Worm (Caenorhabditis elegans) whole organism, midembryonic: ENCODE results near the gene ZK105.5.

Experiments used
- T22C8.4 ChIP-seq: fragments of 200-800 bp; sonication (Bioruptor generic); IDR thresholded peaks from 2 replicates; pipeline ENCODE4 v1.3.6; 2022; ENCODE audit warnings: missing genetic modification characterization, missing compliant biosample characterization
- cog-1 ChIP-seq: sonication (generic microtip); optimal IDR thresholded peaks from 2 replicates; lab custom pipeline; 2016; ENCODE audit warnings: missing genetic modification characterization, missing compliant biosample characterization
- flt-1 ChIP-seq: fragments of 200-800 bp; sonication (Bioruptor generic); IDR thresholded peaks from 2 replicates; pipeline ENCODE4 v1.3.6; 2022; ENCODE audit warnings: missing genetic modification characterization, missing compliant biosample characterization
- klf-2 ChIP-seq: fragments of 200-800 bp; sonication (Bioruptor generic); conservative IDR thresholded peaks from 2 replicates; pipeline ENCODE4 v1.3.6; 2022; ENCODE audit warnings: missing genetic modification reagents, missing genetic modification characterization, missing compliant biosample characterization
- med-1 ChIP-seq: sonication (generic microtip); optimal IDR thresholded peaks from 2 replicates; lab custom pipeline; 2017; ENCODE audit warnings: missing genetic modification characterization, mild to moderate bottlenecking, missing compliant biosample characterization, antibody characterized with exemption, missing genetic modification reagents; ENCODE audit not compliant: insufficient read depth
- tab-1 ChIP-seq: fragments of 200-800 bp; sonication (Bioruptor generic); IDR thresholded peaks from 2 replicates; pipeline ENCODE4 v1.3.6; 2022; ENCODE audit warnings: missing genetic modification characterization, missing compliant biosample characterization
- ztf-23 ChIP-seq: fragments of 200-800 bp; sonication (Bioruptor generic); IDR thresholded peaks from 2 replicates; pipeline ENCODE4 v1.3.6; 2022; ENCODE audit warnings: missing genetic modification reagents, missing genetic modification characterization, missing compliant biosample characterization

DNA sequence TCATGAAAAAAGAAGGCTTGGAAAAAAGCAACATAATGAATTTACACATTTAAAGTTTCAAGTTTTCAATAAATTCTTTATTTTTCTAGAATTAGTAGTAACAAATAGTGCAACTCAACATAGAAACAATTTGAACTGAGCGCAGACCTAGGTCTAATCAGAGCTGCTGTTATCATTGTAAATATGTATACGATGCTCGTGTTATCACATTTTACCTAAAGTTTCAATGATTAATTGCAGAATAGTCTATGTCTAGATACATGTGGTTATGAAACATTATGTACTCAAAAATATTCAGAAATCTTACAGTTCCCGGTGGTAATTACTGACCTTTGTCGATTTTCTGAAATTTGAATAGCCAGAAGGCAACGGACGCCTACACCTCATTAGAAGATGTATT lies 38.5 kb upstream of the ZK105.5 start:
- no peak for TF ChIP-seq tab-1 (GFP tag; lab: Robert Waterston, UW)
- TF ChIP-seq med-1 (GFP tag; lab: Kevin White, UChicago), result no peak
- TF ChIP-seq cog-1 (tag; lab: Kevin White, UChicago), result no peak
- no peak for TF ChIP-seq klf-2
- no peak for TF ChIP-seq flt-1 (GFP tag; lab: Robert Waterston, UW)
- no peak for TF ChIP-seq ztf-23 (GFP tag; lab: Robert Waterston, UW)
- no peak for TF ChIP-seq T22C8.4
